Fruit fly (Drosophila melanogaster): ENCODE measurements around the gene nSyb.

Gene nSyb

dm6 chr3L:1637652-1638051 lies at the start of gene nSyb:
nSyb (minus strand) TSS chr3L:1637752.
- no peak for TF ChIP-seq insv (optimal IDR thresholded peaks at IDR 0.05)
- TF ChIP-seq Sin3A (optimal IDR thresholded peaks at IDR 0.05), result no peak
- TF ChIP-seq ttk (optimal IDR thresholded peaks at IDR 0.05), result no peak
- no peak for TF ChIP-seq Myc (optimal IDR thresholded peaks at IDR 0.05)
- TF ChIP-seq h (optimal IDR thresholded peaks at IDR 0.05), result no peak
- TF ChIP-seq psq (optimal IDR thresholded peaks at IDR 0.05), result no peak

dm6 chr3L:1683091-1683490 lies 45.5 kb upstream of the nSyb start:
- TF ChIP-seq Myc (optimal IDR thresholded peaks at IDR 0.05), result no peak
- no peak for TF ChIP-seq h (optimal IDR thresholded peaks at IDR 0.05)
- TF ChIP-seq Sin3A (optimal IDR thresholded peaks at IDR 0.05), result no peak
- TF ChIP-seq insv (optimal IDR thresholded peaks at IDR 0.05), result no peak
- no peak for TF ChIP-seq psq (optimal IDR thresholded peaks at IDR 0.05)
- TF ChIP-seq ttk (optimal IDR thresholded peaks at IDR 0.05), result no peak

- TF ChIP-seq ttk (optimal IDR thresholded peaks at IDR 0.05), result no peak
- no peak for TF ChIP-seq insv (optimal IDR thresholded peaks at IDR 0.05)
- TF ChIP-seq Myc (optimal IDR thresholded peaks at IDR 0.05), result no peak
- TF ChIP-seq psq (optimal IDR thresholded peaks at IDR 0.05), result no peak
Measured at dm6 chr3L:1679394-1679793, 41.8 kb upstream of the nSyb start.

dm6 chr3L:1676222-1676621 lies 38.7 kb upstream of the nSyb start:
- no peak for TF ChIP-seq ttk (optimal IDR thresholded peaks at IDR 0.05)

- no peak for TF ChIP-seq Sin3A (optimal IDR thresholded peaks at IDR 0.05)
- no peak for TF ChIP-seq psq (optimal IDR thresholded peaks at IDR 0.05)
- no peak for TF ChIP-seq h (optimal IDR thresholded peaks at IDR 0.05)
- TF ChIP-seq insv (optimal IDR thresholded peaks at IDR 0.05), result no peak
- TF ChIP-seq ttk (optimal IDR thresholded peaks at IDR 0.05), result no peak
- TF ChIP-seq Myc (optimal IDR thresholded peaks at IDR 0.05), result no peak
Measured at dm6 chr3L:1675242-1675641, 37.7 kb upstream of the nSyb start.

- TF ChIP-seq insv (optimal IDR thresholded peaks at IDR 0.05), result no peak
- TF ChIP-seq Myc (optimal IDR thresholded peaks at IDR 0.05), result no peak
- no peak for TF ChIP-seq Sin3A (optimal IDR thresholded peaks at IDR 0.05)
Measured at dm6 chr3L:1674381-1674780, 36.8 kb upstream of the nSyb start, which contains the start of gene CG7991. CG7991 (plus strand) TSS chr3L:1674709.

dm6 chr3L:1672627-1673026 lies 35.1 kb upstream of the nSyb start, which contains the start of gene CG13930:
CG13930 (minus strand) TSS chr3L:1672727.
- TF ChIP-seq Sin3A (optimal IDR thresholded peaks at IDR 0.05) (no peak), Myc (optimal IDR thresholded peaks at IDR 0.05) (no peak), psq (optimal IDR thresholded peaks at IDR 0.05) (no peak), ttk (optimal IDR thresholded peaks at IDR 0.05) (no peak), insv (optimal IDR thresholded peaks at IDR 0.05) (no peak), h (optimal IDR thresholded peaks at IDR 0.05) (no peak)

- TF ChIP-seq Myc (optimal IDR thresholded peaks at IDR 0.05) (no peak), Sin3A (optimal IDR thresholded peaks at IDR 0.05) (no peak), psq (optimal IDR thresholded peaks at IDR 0.05) (no peak), insv (optimal IDR thresholded peaks at IDR 0.05) (no peak), h (optimal IDR thresholded peaks at IDR 0.05) (no peak), ttk (optimal IDR thresholded peaks at IDR 0.05) (no peak)
Measured at dm6 chr3L:1670008-1670407, 32.5 kb upstream of the nSyb start, which contains the start of gene RabX5. RabX5 (minus strand) TSS chr3L:1670108.

dm6 chr3L:1668504-1668903 lies 31.0 kb upstream of the nSyb start, which contains the start of gene RpL23A:
RpL23A (minus strand) TSS chr3L:1668654.
- no peak for TF ChIP-seq Sin3A (optimal IDR thresholded peaks at IDR 0.05)
- no peak for TF ChIP-seq insv (optimal IDR thresholded peaks at IDR 0.05)
- TF ChIP-seq h (optimal IDR thresholded peaks at IDR 0.05), result no peak
- TF ChIP-seq psq (optimal IDR thresholded peaks at IDR 0.05), result no peak
- no peak for TF ChIP-seq ttk (optimal IDR thresholded peaks at IDR 0.05)
- no peak for TF ChIP-seq Myc (optimal IDR thresholded peaks at IDR 0.05)

- TF ChIP-seq Myc (optimal IDR thresholded peaks at IDR 0.05) (no peak), insv (optimal IDR thresholded peaks at IDR 0.05) (no peak), ttk (optimal IDR thresholded peaks at IDR 0.05) (peak; percentile 94), Sin3A (optimal IDR thresholded peaks at IDR 0.05) (no peak), psq (optimal IDR thresholded peaks at IDR 0.05) (no peak)
Measured at dm6 chr3L:1667423-1667822, 29.9 kb upstream of the nSyb start.

- TF ChIP-seq psq (optimal IDR thresholded peaks at IDR 0.05) (no peak), Sin3A (optimal IDR thresholded peaks at IDR 0.05) (no peak), ttk (optimal IDR thresholded peaks at IDR 0.05) (no peak), insv (optimal IDR thresholded peaks at IDR 0.05) (no peak), h (optimal IDR thresholded peaks at IDR 0.05) (no peak), Myc (optimal IDR thresholded peaks at IDR 0.05) (no peak)
Measured at dm6 chr3L:1665544-1665943, 28.0 kb upstream of the nSyb start.

dm6 chr3L:1664876-1665275 lies 27.3 kb upstream of the nSyb start, which contains the start of the genes Srrm234 and CG7974:
Srrm234 (minus strand) TSS chr3L:1665064.
CG7974 (plus strand) TSS chr3L:1665138.
- no peak for TF ChIP-seq Sin3A (optimal IDR thresholded peaks at IDR 0.05)
- TF ChIP-seq ttk (optimal IDR thresholded peaks at IDR 0.05), result no peak
- TF ChIP-seq insv (optimal IDR thresholded peaks at IDR 0.05), result no peak
- no peak for TF ChIP-seq h (optimal IDR thresholded peaks at IDR 0.05)
- no peak for TF ChIP-seq Myc (optimal IDR thresholded peaks at IDR 0.05)
- no peak for TF ChIP-seq psq (optimal IDR thresholded peaks at IDR 0.05)

dm6 chr3L:1664205-1664604 lies 26.7 kb upstream of the nSyb start:
- TF ChIP-seq insv (optimal IDR thresholded peaks at IDR 0.05) (no peak), h (optimal IDR thresholded peaks at IDR 0.05) (no peak), ttk (optimal IDR thresholded peaks at IDR 0.05) (peak; percentile 82), Sin3A (optimal IDR thresholded peaks at IDR 0.05) (no peak), Myc (optimal IDR thresholded peaks at IDR 0.05) (no peak), psq (optimal IDR thresholded peaks at IDR 0.05) (no peak)

Data from Kc167 (cell line).